Worm (Caenorhabditis elegans) whole organism, L2 larva: ENCODE data around the gene T21B4.3.

Experiments used
- ama-1 ChIP-seq: fragments of 150-350 bp; optimal IDR thresholded peaks from 2 replicates; lab custom pipeline; 2018; ENCODE audit warnings: inconsistent platforms
- fos-1 ChIP-seq: fragments of 150-350 bp; optimal IDR thresholded peaks from 2 replicates; lab custom pipeline; 2014; ENCODE audit warnings: missing biosample characterization, missing genetic modification characterization
- lin-39 ChIP-seq: fragments of 150-350 bp; optimal IDR thresholded peaks from 2 replicates; lab custom pipeline; 2014; ENCODE audit warnings: missing biosample characterization, missing genetic modification reagents, missing genetic modification characterization
- mab-5 ChIP-seq: fragments of 150-350 bp; optimal IDR thresholded peaks from 2 replicates; lab custom pipeline; 2014; ENCODE audit warnings: missing biosample characterization, missing genetic modification characterization
- unc-39 ChIP-seq: fragments of 150-350 bp; optimal IDR thresholded peaks from 2 replicates; lab custom pipeline; 2014; ENCODE audit warnings: missing biosample characterization, missing genetic modification characterization

ce11 chrII:12462244-12462643 lies 34.6 kb downstream of the T21B4.3 start, which contains the start of gene F15A4.2:
- no peak for TF ChIP-seq mab-5 (tag; lab: Kevin White, UChicago)
- TF ChIP-seq fos-1: no peak
- no peak for TF ChIP-seq ama-1 (lab: Kevin White, UChicago)
- no peak for TF ChIP-seq lin-39 (tag; lab: Kevin White, UChicago)
- TF ChIP-seq unc-39: no peak
